Worm (Caenorhabditis elegans) whole organism, young adult: Measurements from ENCODE around the gene chpf-1.

Experiments used
- B0019.2 ChIP-seq: fragments of 200-800 bp; sonication (Bioruptor generic); conservative IDR thresholded peaks from 2 replicates; pipeline ENCODE4 v1.3.6; 2022; ENCODE audit warnings: missing genetic modification reagents, missing genetic modification characterization, missing compliant biosample characterization
- B0261.1 ChIP-seq: sonication (generic microtip); optimal IDR thresholded peaks from 2 replicates; lab custom pipeline; 2016; ENCODE audit warnings: mild to moderate bottlenecking, missing genetic modification characterization, moderate library complexity, missing compliant biosample characterization
- F10E7.11 ChIP-seq: sonication (generic microtip); optimal IDR thresholded peaks from 2 replicates; lab custom pipeline; 2017; ENCODE audit warnings: mild to moderate bottlenecking, missing genetic modification characterization, moderate library complexity, missing compliant biosample characterization
- F39B2.1 ChIP-seq: fragments of 200-800 bp; sonication (Bioruptor generic); IDR thresholded peaks from 2 replicates; pipeline ENCODE4 v1.3.6; 2022; ENCODE audit warnings: missing genetic modification reagents, missing genetic modification characterization, missing compliant biosample characterization
- F49E8.2 ChIP-seq: sonication (generic microtip); optimal IDR thresholded peaks from 3 replicates; lab custom pipeline; 2017; ENCODE audit warnings: missing genetic modification characterization, mild to moderate bottlenecking, missing compliant biosample characterization, antibody characterized with exemption, moderate library complexity; ENCODE audit not compliant: insufficient read depth
- F57A8.1 ChIP-seq: fragments of 200-800 bp; sonication (Bioruptor generic); optimal IDR thresholded peaks from 2 replicates; lab custom pipeline; 2018; ENCODE audit warnings: mild to moderate bottlenecking, missing genetic modification characterization, moderate library complexity, missing compliant biosample characterization
- K12H6.12 ChIP-seq: fragments of 200-800 bp; sonication (Bioruptor generic); optimal IDR thresholded peaks from 2 replicates; lab custom pipeline; 2018; ENCODE audit warnings: mild to moderate bottlenecking, missing genetic modification characterization, missing compliant biosample characterization
- T07F8.4 ChIP-seq: sonication (generic microtip); optimal IDR thresholded peaks from 2 replicates; lab custom pipeline; 2016; ENCODE audit warnings: mild to moderate bottlenecking, missing genetic modification characterization, moderate library complexity, missing compliant biosample characterization
- ama-1 ChIP-seq, 3 experiments: fragments of 150-350 bp in 1 of 3; sonication (generic microtip) in 2 of 3; optimal IDR thresholded peaks; 2 replicates each; lab custom pipeline; 2014 to 2018; ENCODE audit warnings: missing biosample characterization in 2 of 3, missing genetic modification characterization in 2 of 3, missing genetic modification reagents in 2 of 3
- aptf-3 ChIP-seq: fragments of 200-800 bp; sonication (Bioruptor generic); IDR thresholded peaks from 2 replicates; pipeline ENCODE4 v1.3.6; 2022; ENCODE audit warnings: missing genetic modification characterization, missing compliant biosample characterization
- bed-2 ChIP-seq: fragments of 200-800 bp; sonication (Bioruptor generic); IDR thresholded peaks from 2 replicates; pipeline ENCODE4 v1.3.6; 2022; ENCODE audit warnings: missing genetic modification reagents, missing genetic modification characterization, missing compliant biosample characterization
- cebp-1 ChIP-seq, 2 experiments: fragments of 200-800 bp in 1 of 2; sonication (Bioruptor generic) in 1 of 2; sonication (generic microtip) in 1 of 2; IDR thresholded peaks in 1 of 2; optimal IDR thresholded peaks in 1 of 2; 2 replicates each; pipeline versions ENCODE4 v1.3.6 to Lab custom; 2017 to 2022; ENCODE audit warnings: missing compliant biosample characterization in 2 of 2, missing genetic modification characterization in 2 of 2, mild to moderate bottlenecking in 1 of 2, missing genetic modification reagents in 1 of 2, moderate library complexity in 1 of 2
- ceh-100 ChIP-seq: fragments of 200-800 bp; sonication (Bioruptor generic); IDR thresholded peaks from 2 replicates; pipeline ENCODE4 v1.3.6; 2022; ENCODE audit warnings: missing genetic modification reagents, missing genetic modification characterization, missing compliant biosample characterization
- chd-7 ChIP-seq: sonication (generic microtip); optimal IDR thresholded peaks from 2 replicates; lab custom pipeline; 2016; ENCODE audit warnings: mild to moderate bottlenecking, missing genetic modification characterization, moderate library complexity, missing compliant biosample characterization
- die-1 ChIP-seq: sonication (generic microtip); optimal IDR thresholded peaks from 2 replicates; lab custom pipeline; 2016; ENCODE audit warnings: missing genotype, mild to moderate bottlenecking, missing genetic modification characterization, missing compliant biosample characterization
- ets-4 ChIP-seq: fragments of 200-800 bp; sonication (Bioruptor generic); optimal IDR thresholded peaks from 2 replicates; lab custom pipeline; 2018; ENCODE audit warnings: mild to moderate bottlenecking, missing genetic modification characterization, missing compliant biosample characterization
- gei-17 ChIP-seq: fragments of 200-800 bp; sonication (Bioruptor generic); optimal IDR thresholded peaks from 2 replicates; lab custom pipeline; 2018; ENCODE audit warnings: mild to moderate bottlenecking, missing genetic modification characterization, missing compliant biosample characterization
- hlh-12 ChIP-seq: sonication (generic microtip); optimal IDR thresholded peaks from 2 replicates; lab custom pipeline; 2016; ENCODE audit warnings: missing genetic modification characterization, missing compliant biosample characterization
- hlh-26 ChIP-seq: fragments of 200-800 bp; sonication (Bioruptor generic); conservative IDR thresholded peaks from 2 replicates; pipeline ENCODE4 v1.3.6; 2022; ENCODE audit warnings: missing genetic modification reagents, missing genetic modification characterization, missing compliant biosample characterization
- lag-1 ChIP-seq: fragments of 200-800 bp; sonication (Bioruptor generic); IDR thresholded peaks from 2 replicates; pipeline ENCODE4 v1.3.6; 2022; ENCODE audit warnings: missing genetic modification reagents, missing genetic modification characterization, missing compliant biosample characterization
- lin-35 ChIP-seq, 3 experiments: fragments of 150-350 bp in 2 of 3; sonication (generic microtip) in 1 of 3; optimal IDR thresholded peaks; 2 replicates each; lab custom pipeline; 2014 to 2018; ENCODE audit warnings: missing biosample characterization in 3 of 3, missing genetic modification characterization in 3 of 3, missing genetic modification reagents in 3 of 3
- lin-40 ChIP-seq: sonication (generic microtip); optimal IDR thresholded peaks from 2 replicates; lab custom pipeline; 2016; ENCODE audit warnings: missing genetic modification characterization, mild to moderate bottlenecking, missing compliant biosample characterization, missing genotype, missing genetic modification reagents
- madf-6 ChIP-seq: fragments of 200-800 bp; sonication (Bioruptor generic); IDR thresholded peaks from 2 replicates; pipeline ENCODE4 v1.3.6; 2022; ENCODE audit warnings: missing genetic modification reagents, missing genetic modification characterization, missing compliant biosample characterization
- madf-8 ChIP-seq: fragments of 200-800 bp; sonication (Bioruptor generic); conservative IDR thresholded peaks from 2 replicates; pipeline ENCODE4 v1.3.6; 2022; ENCODE audit warnings: missing genetic modification reagents, missing genetic modification characterization, missing compliant biosample characterization
- mes-4 ChIP-seq: sonication (generic microtip); optimal IDR thresholded peaks from 2 replicates; lab custom pipeline; 2016; ENCODE audit warnings: missing genotype, missing genetic modification characterization, missing compliant biosample characterization
- mxl-1 ChIP-seq: sonication (generic microtip); optimal IDR thresholded peaks from 2 replicates; lab custom pipeline; 2016; ENCODE audit warnings: missing genetic modification characterization, missing compliant biosample characterization
- nfya-1 ChIP-seq: sonication (generic microtip); optimal IDR thresholded peaks from 2 replicates; lab custom pipeline; 2017; ENCODE audit warnings: antibody characterized with exemption, missing compliant biosample characterization, missing genetic modification characterization, borderline replicate concordance; ENCODE audit not compliant: insufficient read depth
- nhr-120 ChIP-seq: fragments of 200-800 bp; sonication (Bioruptor generic); IDR thresholded peaks from 2 replicates; pipeline ENCODE4 v1.3.6; 2022; ENCODE audit warnings: missing genetic modification characterization, missing compliant biosample characterization
- nhr-80 ChIP-seq: sonication (generic microtip); optimal IDR thresholded peaks from 2 replicates; lab custom pipeline; 2016; ENCODE audit warnings: missing genetic modification characterization, missing compliant biosample characterization
- nhr-90 ChIP-seq: sonication (generic microtip); optimal IDR thresholded peaks from 2 replicates; lab custom pipeline; 2016; ENCODE audit warnings: missing genotype, mild to moderate bottlenecking, missing genetic modification characterization, missing compliant biosample characterization
- repo-1 ChIP-seq: sonication (generic microtip); optimal IDR thresholded peaks from 2 replicates; lab custom pipeline; 2017; ENCODE audit warnings: mild to moderate bottlenecking, missing genetic modification characterization, missing compliant biosample characterization
- sdz-38 ChIP-seq: sonication (generic microtip); optimal IDR thresholded peaks from 2 replicates; lab custom pipeline; 2016; ENCODE audit warnings: missing genotype, missing genetic modification characterization, missing compliant biosample characterization
- snpc-3.4 ChIP-seq: sonication (generic microtip); optimal IDR thresholded peaks from 2 replicates; lab custom pipeline; 2017; ENCODE audit warnings: missing genetic modification characterization, mild to moderate bottlenecking, missing compliant biosample characterization, antibody characterized with exemption, moderate library complexity, missing genotype, missing genetic modification reagents
- snpc-4 ChIP-seq, 5 experiments: fragments of 150-350 bp in 1 of 5; sonication (generic microtip) in 4 of 5; optimal IDR thresholded peaks; 2 replicates each; lab custom pipeline; 2014 to 2018; ENCODE audit warnings: missing genetic modification characterization in 5 of 5, missing biosample characterization in 3 of 5, antibody characterized with exemption in 2 of 5, mild to moderate bottlenecking in 2 of 5, missing compliant biosample characterization in 2 of 5, missing genotype in 2 of 5, moderate library complexity in 2 of 5, missing genetic modification reagents in 1 of 5
- somi-1 ChIP-seq: fragments of 200-800 bp; sonication (Bioruptor generic); optimal IDR thresholded peaks from 2 replicates; lab custom pipeline; 2018; ENCODE audit warnings: mild to moderate bottlenecking, missing genetic modification characterization, missing compliant biosample characterization
- tbx-9 ChIP-seq: sonication (generic microtip); optimal IDR thresholded peaks from 2 replicates; lab custom pipeline; 2016; ENCODE audit warnings: borderline replicate concordance, missing genetic modification characterization, inconsistent platforms, missing compliant biosample characterization
- tlf-1 ChIP-seq: fragments of 200-800 bp; sonication (Bioruptor generic); optimal IDR thresholded peaks from 2 replicates; lab custom pipeline; 2018; ENCODE audit warnings: mild to moderate bottlenecking, missing genetic modification characterization, missing compliant biosample characterization
- xnd-1 ChIP-seq: sonication (generic microtip); optimal IDR thresholded peaks from 2 replicates; lab custom pipeline; 2016; ENCODE audit warnings: missing genotype, missing genetic modification reagents, missing genetic modification characterization, missing compliant biosample characterization
- ztf-22 ChIP-seq: fragments of 200-800 bp; sonication (Bioruptor generic); optimal IDR thresholded peaks from 2 replicates; lab custom pipeline; 2018; ENCODE audit warnings: mild to moderate bottlenecking, missing genetic modification characterization, moderate library complexity, missing compliant biosample characterization
- ztf-26 ChIP-seq: sonication (generic microtip); optimal IDR thresholded peaks from 2 replicates; lab custom pipeline; 2017; ENCODE audit warnings: missing genetic modification characterization, missing compliant biosample characterization
- ztf-6 ChIP-seq: fragments of 200-800 bp; sonication (Bioruptor generic); IDR thresholded peaks from 2 replicates; pipeline ENCODE4 v1.3.6; 2022; ENCODE audit warnings: missing genetic modification reagents, missing genetic modification characterization, missing compliant biosample characterization

The chpf-1 gene

DNA sequence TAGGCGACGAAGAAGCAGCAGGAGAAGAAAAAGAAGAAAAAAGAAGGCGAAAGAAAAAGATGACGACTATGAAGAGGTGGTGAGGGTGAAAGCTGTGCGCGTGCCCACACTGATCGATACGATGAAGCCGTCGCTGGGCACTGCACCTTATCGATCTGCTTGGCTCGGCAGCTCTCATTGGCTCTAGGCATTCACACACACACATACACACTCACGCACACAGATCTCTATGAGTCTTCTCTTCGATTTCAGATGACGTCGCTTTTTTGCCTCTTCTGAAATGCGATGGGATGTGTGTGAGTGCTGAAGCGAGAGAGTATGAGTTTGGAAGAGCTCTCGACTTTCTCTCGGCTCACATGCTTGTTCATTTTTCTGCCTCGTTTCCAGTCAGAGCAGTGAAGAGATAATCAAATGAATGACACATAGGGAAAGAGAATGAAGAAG is 28.6 kb downstream of the chpf-1 start (continued):
- no peak for TF ChIP-seq ceh-100 (GFP tag; lab: Robert Waterston, UW)
- no peak for TF ChIP-seq sdz-38
- TF ChIP-seq repo-1 (tag; lab: Kevin White, UChicago): no peak
- TF ChIP-seq mes-4: no peak
- TF ChIP-seq hlh-12 (tag; lab: Kevin White, UChicago): no peak
- no peak for TF ChIP-seq cebp-1 (GFP tag; IDR thresholded peaks at IDR 0.05; lab: Robert Waterston, UW)
- peak; percentile 71 for TF ChIP-seq cebp-1 (tag; optimal IDR thresholded peaks at IDR 0.05; lab: Kevin White, UChicago)
- peak; percentile 69 for TF ChIP-seq somi-1 (GFP tag; lab: Kevin White, UChicago)
- no peak for TF ChIP-seq ztf-6 (GFP tag; lab: Robert Waterston, UW)
- TF ChIP-seq mxl-1 (tag; lab: Kevin White, UChicago): no peak
- TF ChIP-seq lag-1 (GFP tag; lab: Robert Waterston, UW): no peak
- TF ChIP-seq die-1 (tag; lab: Kevin White, UChicago): no peak
- TF ChIP-seq tbx-9 (tag; lab: Kevin White, UChicago): no peak
- TF ChIP-seq madf-6 (GFP tag; lab: Robert Waterston, UW): no peak
- TF ChIP-seq F39B2.1 (GFP tag; lab: Robert Waterston, UW): no peak
- TF ChIP-seq nhr-90 (tag; lab: Kevin White, UChicago): no peak
- TF ChIP-seq gei-17 (GFP tag; lab: Kevin White, UChicago): no peak
- no peak for TF ChIP-seq madf-8
- TF ChIP-seq nfya-1: no peak
- TF ChIP-seq F49E8.2: no peak
- TF ChIP-seq xnd-1: no peak
- TF ChIP-seq ets-4: no peak
- TF ChIP-seq aptf-3 (GFP tag; lab: Robert Waterston, UW): no peak

DNA sequence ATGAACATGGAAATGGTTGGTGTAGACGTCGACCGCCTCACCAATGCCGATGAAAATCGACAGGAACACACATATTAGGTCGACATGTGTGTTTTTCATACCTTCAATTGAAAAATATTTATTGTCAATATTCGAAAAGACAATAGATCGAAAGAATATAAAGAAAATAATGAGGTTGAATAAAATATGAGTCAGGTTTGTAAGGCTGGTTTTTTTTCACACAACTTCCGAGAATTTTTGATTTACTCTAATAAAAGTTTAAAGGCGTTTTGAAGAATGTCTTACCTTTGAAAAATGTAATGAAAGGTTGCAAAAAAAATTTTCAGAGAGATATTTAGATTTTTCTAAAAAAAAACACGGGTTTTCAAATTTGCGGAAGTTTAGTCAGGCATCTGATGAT is 29.6 kb downstream of the chpf-1 start, which contains the start of gene egl-3:
Gene egl-3 (minus strand): TSS at position 101 of the 400 bp plus-strand sequence.
- TF ChIP-seq snpc-4 (GFP tag; optimal IDR thresholded peaks at IDR 0.05; lab: Kevin White, UChicago) (no peak), snpc-4 (tag; optimal IDR thresholded peaks at IDR 0.05; lab: Kevin White, UChicago) (no peak), ztf-6 (GFP tag; lab: Robert Waterston, UW) (no peak), lin-40 (tag; lab: Kevin White, UChicago) (no peak), tlf-1 (no peak), ztf-26 (no peak), ama-1 (optimal IDR thresholded peaks at IDR 0.05; lab: Kevin White, UChicago) (no peak), ama-1 (GFP tag; optimal IDR thresholded peaks at IDR 0.05; lab: Kevin White, UChicago) (no peak), ets-4 (no peak), snpc-3.4 (tag; lab: Kevin White, UChicago) (no peak), K12H6.12 (tag; lab: Kevin White, UChicago) (no peak), bed-2 (GFP tag; lab: Robert Waterston, UW) (no peak), mxl-1 (tag; lab: Kevin White, UChicago) (no peak), lag-1 (GFP tag; lab: Robert Waterston, UW) (no peak), chd-7 (tag; lab: Kevin White, UChicago) (no peak), ztf-22 (GFP tag; lab: Kevin White, UChicago) (no peak), F57A8.1 (GFP tag; lab: Kevin White, UChicago) (no peak)

DNA sequence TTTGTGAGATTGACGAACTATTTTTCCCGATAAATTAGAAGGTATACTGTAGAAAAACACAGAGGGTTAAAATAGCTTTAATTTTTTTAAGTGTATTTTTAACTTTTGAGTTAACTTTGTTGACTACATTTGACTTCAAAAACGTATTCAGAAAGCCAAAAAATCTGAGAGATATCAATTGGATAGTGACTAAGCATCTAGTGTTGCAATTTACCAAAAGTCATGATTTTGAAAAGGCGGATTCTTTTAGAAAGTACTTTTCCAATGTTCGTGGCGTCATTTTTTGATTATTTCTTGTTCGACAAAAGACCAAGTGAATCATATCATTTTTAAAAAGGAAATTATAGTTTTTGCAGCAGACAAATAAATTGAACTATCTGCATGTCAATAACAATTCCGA is 34.4 kb downstream of the chpf-1 start:
- TF ChIP-seq hlh-26: no peak
- TF ChIP-seq lin-40 (tag; lab: Kevin White, UChicago): peak; percentile 5
- TF ChIP-seq B0019.2 (GFP tag; lab: Robert Waterston, UW): no peak
- no peak for TF ChIP-seq T07F8.4
- no peak for TF ChIP-seq B0261.1 (tag; lab: Kevin White, UChicago)
- TF ChIP-seq nhr-80 (tag; lab: Kevin White, UChicago): no peak
- TF ChIP-seq cebp-1 (GFP tag; IDR thresholded peaks at IDR 0.05; lab: Robert Waterston, UW): no peak
- peak; percentile 1 for TF ChIP-seq cebp-1 (tag; optimal IDR thresholded peaks at IDR 0.05; lab: Kevin White, UChicago)
- TF ChIP-seq F10E7.11 (tag; lab: Kevin White, UChicago): no peak
- TF ChIP-seq lin-35 (GFP tag; optimal IDR thresholded peaks at IDR 0.05; lab: Kevin White, UChicago): peak in 1 of 3 experiments; percentile 18
- TF ChIP-seq nhr-120: no peak
